Worm (Caenorhabditis elegans) whole organism, L3 larva: Measurements from ENCODE around the gene nhr-35.

Experiments used
- aly-2 ChIP-seq: fragments of 150-350 bp; optimal IDR thresholded peaks from 2 replicates; lab custom pipeline; 2014; ENCODE audit warnings: missing biosample characterization, missing genetic modification characterization
- nhr-237 ChIP-seq: fragments of 150-350 bp; optimal IDR thresholded peaks from 2 replicates; lab custom pipeline; 2014; ENCODE audit warnings: missing biosample characterization, missing genetic modification characterization
- nhr-77 ChIP-seq: fragments of 150-350 bp; optimal IDR thresholded peaks from 2 replicates; lab custom pipeline; 2014; ENCODE audit warnings: missing biosample characterization, missing genetic modification characterization

DNA sequence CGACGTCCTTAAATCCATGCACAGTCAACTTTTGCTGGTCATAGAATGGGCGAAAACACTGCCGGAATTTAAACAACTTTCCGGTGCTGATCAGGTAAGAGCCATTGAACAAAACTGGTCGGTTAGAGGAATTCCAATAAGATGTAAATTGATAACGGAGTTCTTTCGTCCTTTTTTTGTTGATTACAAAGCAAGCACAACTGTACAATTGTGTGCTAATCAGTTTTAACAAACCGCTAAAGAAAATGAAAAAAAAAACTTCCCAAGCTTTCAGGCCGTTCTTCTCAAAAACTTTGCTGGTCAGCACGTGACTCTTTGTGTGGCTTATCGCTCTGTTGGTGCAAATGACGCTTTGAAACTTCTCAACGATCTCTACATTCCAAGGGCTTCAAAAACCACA, 1.6 kb downstream of the nhr-35 start:
- TF ChIP-seq nhr-77 (tag; lab: Kevin White, UChicago) (no peak), nhr-237 (tag; lab: Kevin White, UChicago) (no peak), aly-2 (tag; lab: Kevin White, UChicago) (no peak)
